Fruit fly (Drosophila melanogaster) S2 (cell line): ENCODE results near the gene Pi4KIIIalpha.

Experiments
- CG8478 ChIP-seq: fragments of >200 bp; optimal IDR thresholded peaks from 2 replicates; lab custom pipeline; 2018
- CTCF ChIP-seq, 2 experiments: fragments of >200 bp; optimal IDR thresholded peaks; 2 replicates each; lab custom pipeline; 2018

- peak in 1 of 2 experiments; percentile 11 for TF ChIP-seq CTCF (optimal IDR thresholded peaks at IDR 0.05; lab: Kevin White, UChicago)
- no peak for TF ChIP-seq CG8478 (lab: Kevin White, UChicago)
Measured at dm6 chrX:2588415-2589411, 35.9 kb upstream of the Pi4KIIIalpha start, which contains the start of gene egh.
